Worm (Caenorhabditis elegans): ENCODE measurements around the gene mrps-17.

Gene mrps-17

ce11 chrIII:6419409-6419944 lies 12.1 kb downstream of the mrps-17 start, which contains the start of gene atgl-1:
Gene atgl-1, minus strand, starts transcription at chrIII:6419459.
- TF ChIP-seq ama-1 (optimal IDR thresholded peaks at IDR 0.05) (peak; percentile 17), nhr-23 (tag; optimal IDR thresholded peaks at IDR 0.05) (no peak), nhr-25 (tag; optimal IDR thresholded peaks at IDR 0.05) (peak; percentile 24)

DNA sequence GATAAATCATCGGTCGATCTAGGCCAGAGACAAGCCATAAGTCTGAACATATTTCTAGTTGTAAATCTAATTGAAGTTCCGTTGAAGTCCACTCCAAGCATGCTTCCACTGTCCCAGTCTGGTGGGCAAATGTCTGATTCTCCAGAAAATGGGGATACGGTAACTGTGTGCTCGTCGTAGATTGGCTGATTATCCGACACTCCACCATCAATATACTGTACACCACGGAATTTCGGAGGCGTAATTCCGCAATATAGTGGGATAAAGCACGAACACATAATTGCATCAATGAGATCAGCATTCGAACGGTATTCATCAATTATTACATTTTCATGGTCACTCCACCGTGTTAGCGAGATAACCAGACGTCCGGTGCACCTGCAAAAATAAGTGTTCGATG lies 13.3 kb downstream of the mrps-17 start:
- no peak for TF ChIP-seq lin-15B (tag; optimal IDR thresholded peaks at IDR 0.05)
- TF ChIP-seq nhr-25 (tag; optimal IDR thresholded peaks at IDR 0.05), result peak; percentile 61
- TF ChIP-seq ama-1 (optimal IDR thresholded peaks at IDR 0.05), result peak; percentile 59

DNA sequence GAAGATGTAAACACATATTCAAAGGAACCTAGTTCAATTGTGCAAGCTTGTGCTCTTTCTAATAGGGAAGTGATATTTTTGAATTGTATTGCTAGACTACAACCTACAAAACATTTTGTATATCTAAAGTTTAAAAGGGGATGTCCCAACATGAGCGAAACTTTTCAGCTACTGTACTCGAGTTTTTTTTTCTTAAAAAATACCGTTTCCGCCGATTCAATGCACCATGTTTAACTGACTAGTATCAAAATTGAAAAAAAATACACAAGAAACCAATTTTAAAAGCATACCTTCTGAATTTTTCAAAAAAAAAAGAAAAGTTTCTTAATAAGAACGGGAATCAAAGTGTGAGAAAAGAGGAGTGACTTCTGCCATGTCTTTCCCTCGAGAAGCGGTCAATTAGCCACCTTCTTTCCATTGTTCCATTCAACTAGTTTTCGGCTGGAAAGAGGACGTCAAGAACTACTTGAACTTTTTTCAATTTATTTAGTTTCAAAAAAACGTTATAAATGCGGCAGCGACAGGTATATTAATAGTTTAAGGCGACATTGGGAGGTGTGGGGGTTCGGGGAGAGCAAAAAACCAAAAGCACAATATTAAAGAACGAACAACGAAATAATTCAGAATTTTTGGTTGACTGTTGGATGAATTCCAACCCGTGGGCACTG lies 16.2 kb downstream of the mrps-17 start, which contains the start of gene nas-4:
Gene nas-4 (minus strand): TSS at position 351 of the 668 bp plus-strand sequence.
- TF ChIP-seq ceh-16 (tag; optimal IDR thresholded peaks at IDR 0.05) (no peak), mml-1 (tag; optimal IDR thresholded peaks at IDR 0.05) (no peak), lsy-12 (tag; optimal IDR thresholded peaks at IDR 0.05) (peak; percentile 31), pqm-1 (tag; optimal IDR thresholded peaks at IDR 0.05) (no peak), ama-1 (optimal IDR thresholded peaks at IDR 0.05) (peak; percentile 41), R02D3.7 (tag; optimal IDR thresholded peaks at IDR 0.05) (peak; percentile 39), snpc-4 (tag; optimal IDR thresholded peaks at IDR 0.05) (no peak), sea-2 (GFP tag; optimal IDR thresholded peaks at IDR 0.05) (no peak), nhr-25 (tag; optimal IDR thresholded peaks at IDR 0.05) (peak; percentile 35), lin-39 (tag; optimal IDR thresholded peaks at IDR 0.05) (no peak), nhr-237 (tag; optimal IDR thresholded peaks at IDR 0.05) (no peak), nhr-23 (tag; optimal IDR thresholded peaks at IDR 0.05) (peak; percentile 11), nhr-28 (tag; optimal IDR thresholded peaks at IDR 0.05) (no peak), tbx-2 (tag; optimal IDR thresholded peaks at IDR 0.05) (no peak), elt-2 (tag; optimal IDR thresholded peaks at IDR 0.05) (peak; percentile 41), nhr-43 (tag; optimal IDR thresholded peaks at IDR 0.05; ENCODE audit: poor library complexity, severe bottlenecking) (peak; percentile 25), lin-15B (tag; optimal IDR thresholded peaks at IDR 0.05) (no peak), nfya-1 (tag; optimal IDR thresholded peaks at IDR 0.05; ENCODE audit: insufficient read depth) (no peak), ZK546.5 (tag; optimal IDR thresholded peaks at IDR 0.05) (no peak)

ce11 chrIII:6411914-6412313 lies 19.7 kb downstream of the mrps-17 start, which contains the start of gene C05D11.5:
Gene C05D11.5, minus strand, starts transcription at chrIII:6412014.
- no peak for TF ChIP-seq ceh-9 (tag; optimal IDR thresholded peaks at IDR 0.05)
- TF ChIP-seq nhr-43 (tag; optimal IDR thresholded peaks at IDR 0.05; ENCODE audit: poor library complexity, severe bottlenecking), result no peak
- no peak for TF ChIP-seq ztf-4 (tag; optimal IDR thresholded peaks at IDR 0.05)
- no peak for TF ChIP-seq zag-1 (tag; optimal IDR thresholded peaks at IDR 0.05)
- no peak for TF ChIP-seq nhr-25 (tag; optimal IDR thresholded peaks at IDR 0.05)
- no peak for TF ChIP-seq nhr-76 (tag; optimal IDR thresholded peaks at IDR 0.05)
- no peak for TF ChIP-seq ZK546.5 (tag; optimal IDR thresholded peaks at IDR 0.05)
- TF ChIP-seq fkh-2 (tag; optimal IDR thresholded peaks at IDR 0.05), result no peak
- TF ChIP-seq R02D3.7 (tag; optimal IDR thresholded peaks at IDR 0.05), result no peak

- TF ChIP-seq pqm-1 (tag; optimal IDR thresholded peaks at IDR 0.05) (peak; percentile 69), nhr-25 (tag; optimal IDR thresholded peaks at IDR 0.05) (peak; percentile 3), nhr-67 (tag; optimal IDR thresholded peaks at IDR 0.05) (no peak), elt-2 (tag; optimal IDR thresholded peaks at IDR 0.05) (peak; percentile 26), lin-15B (tag; optimal IDR thresholded peaks at IDR 0.05) (peak; percentile 2), R02D3.7 (tag; optimal IDR thresholded peaks at IDR 0.05) (peak; percentile 12)
Measured at ce11 chrIII:6411430-6411829, 20.2 kb downstream of the mrps-17 start.

DNA sequence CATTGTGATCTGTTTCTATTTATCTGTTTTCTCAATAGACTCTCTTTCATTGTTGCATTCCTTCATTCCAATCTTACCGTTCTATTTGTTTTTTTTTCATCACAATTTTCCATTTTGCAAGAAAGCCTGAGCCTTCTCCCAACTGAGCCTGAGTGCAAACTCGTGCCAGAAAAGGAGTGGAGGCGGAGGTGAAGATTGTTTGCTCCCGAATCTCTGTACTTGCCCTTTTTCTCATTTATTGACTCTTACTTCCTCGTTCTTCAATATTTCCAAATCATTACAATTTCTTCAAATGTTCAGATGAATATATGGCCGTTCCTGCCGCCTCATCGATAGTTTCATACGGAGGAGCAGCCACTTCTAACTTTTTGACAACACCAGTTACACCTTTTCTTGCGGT lies 24.8 kb downstream of the mrps-17 start, which contains the start of gene let-756:
Gene let-756 (plus strand): TSS at position 301 of the 400 bp plus-strand sequence.
- TF ChIP-seq nhr-237 (tag; optimal IDR thresholded peaks at IDR 0.05), result no peak
- TF ChIP-seq lsy-12 (tag; optimal IDR thresholded peaks at IDR 0.05), result no peak
- no peak for TF ChIP-seq ama-1 (optimal IDR thresholded peaks at IDR 0.05)
- no peak for TF ChIP-seq mdl-1 (tag; optimal IDR thresholded peaks at IDR 0.05)
- no peak for TF ChIP-seq eor-1 (tag; optimal IDR thresholded peaks at IDR 0.05)
- TF ChIP-seq egl-27 (tag; optimal IDR thresholded peaks at IDR 0.05), result no peak
- TF ChIP-seq zag-1 (tag; optimal IDR thresholded peaks at IDR 0.05), result no peak
- no peak for TF ChIP-seq unc-39 (tag; optimal IDR thresholded peaks at IDR 0.05)
- no peak for TF ChIP-seq snpc-4 (tag; optimal IDR thresholded peaks at IDR 0.05)
- TF ChIP-seq nhr-23 (tag; optimal IDR thresholded peaks at IDR 0.05), result no peak
- TF ChIP-seq daf-12 (tag; optimal IDR thresholded peaks at IDR 0.05), result no peak
- TF ChIP-seq fkh-10 (GFP tag; optimal IDR thresholded peaks at IDR 0.05), result no peak
- TF ChIP-seq ceh-9 (tag; optimal IDR thresholded peaks at IDR 0.05), result no peak
- TF ChIP-seq unc-62 (GFP tag; optimal IDR thresholded peaks at IDR 0.05), result no peak
- no peak for TF ChIP-seq fos-1 (tag; optimal IDR thresholded peaks at IDR 0.05)
- TF ChIP-seq ztf-11 (tag; optimal IDR thresholded peaks at IDR 0.05), result no peak
- no peak for TF ChIP-seq ceh-16 (tag; optimal IDR thresholded peaks at IDR 0.05)
- no peak for TF ChIP-seq nfya-1 (tag; optimal IDR thresholded peaks at IDR 0.05; ENCODE audit: insufficient read depth)
- TF ChIP-seq nhr-25 (tag; optimal IDR thresholded peaks at IDR 0.05), result no peak

Data from whole organism, L3 larva.